Fruit fly (Drosophila melanogaster) Kc167 (cell line): ENCODE results near the gene Drsl2.

Source experiments
- Myc ChIP-seq: fragments of >200 bp; optimal IDR thresholded peaks from 2 replicates; lab custom pipeline; 2017; ENCODE audit warnings: missing external identifiers
- Sin3A ChIP-seq: fragments of >200 bp; optimal IDR thresholded peaks from 2 replicates; lab custom pipeline; 2018; ENCODE audit warnings: missing external identifiers
- h ChIP-seq: fragments of >200 bp; optimal IDR thresholded peaks from 3 replicates; lab custom pipeline; 2018; ENCODE audit warnings: missing external identifiers
- insv ChIP-seq: fragments of >200 bp; optimal IDR thresholded peaks from 3 replicates; lab custom pipeline; 2018; ENCODE audit warnings: missing external identifiers
- psq ChIP-seq: fragments of >200 bp; optimal IDR thresholded peaks from 2 replicates; lab custom pipeline; 2017; ENCODE audit warnings: missing external identifiers
- ttk ChIP-seq: sonication (Bioruptor generic); optimal IDR thresholded peaks from 2 replicates; lab custom pipeline; 2017; ENCODE audit warnings: missing external identifiers

DNA sequence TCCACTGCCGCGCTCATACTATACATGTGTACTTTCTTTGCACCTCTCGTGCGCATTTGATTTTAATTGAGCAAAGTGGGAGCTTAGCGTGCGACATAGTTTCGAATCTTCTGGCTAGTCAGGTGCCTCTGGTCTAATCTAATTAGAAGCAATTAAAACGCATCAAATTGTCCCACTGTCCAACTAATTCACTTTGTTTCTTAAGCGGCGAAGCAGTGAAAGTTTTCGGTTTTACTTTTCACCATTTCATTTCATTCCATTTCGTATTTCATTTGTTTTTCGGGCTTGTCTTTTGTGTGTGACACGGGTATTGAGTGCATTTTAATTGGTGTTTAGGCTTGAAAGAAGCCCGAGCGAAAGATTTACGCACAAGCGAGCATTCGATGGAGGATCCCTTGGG is 38.4 kb downstream of the Drsl2 start:
- TF ChIP-seq Sin3A (lab: Kevin White, UChicago) (no peak), ttk (no peak), psq (no peak), insv (lab: Kevin White, UChicago) (no peak), Myc (no peak), h (lab: Kevin White, UChicago) (no peak)
